Fruit fly (Drosophila melanogaster): ENCODE results near the gene CG12768.

dm6 chr3L:22878723-22879343 is 31.5 kb upstream of the CG12768 start, which contains the start of the genes Chro and Ssl1:
- TF ChIP-seq ttk (optimal IDR thresholded peaks at IDR 0.05): no peak
- no peak for TF ChIP-seq h (optimal IDR thresholded peaks at IDR 0.05)
- no peak for TF ChIP-seq insv (optimal IDR thresholded peaks at IDR 0.05)
- no peak for TF ChIP-seq Myc (optimal IDR thresholded peaks at IDR 0.05)
- TF ChIP-seq Sin3A (optimal IDR thresholded peaks at IDR 0.05): no peak

Data from Kc167 (cell line).